Worm (Caenorhabditis elegans): ENCODE data around the gene unc-32.

unc-32 gene

ce11 chrIII:8904914-8905665 is at the start of gene unc-32:
Gene unc-32, plus strand, starts transcription at chrIII:8905615.
- no peak for TF ChIP-seq ztf-23 (GFP tag; IDR thresholded peaks at IDR 0.05)
- TF ChIP-seq cog-1 (tag; optimal IDR thresholded peaks at IDR 0.05) = no peak
- no peak for TF ChIP-seq klf-2 (GFP tag; conservative IDR thresholded peaks at IDR 0.05)
- TF ChIP-seq med-1 (GFP tag; optimal IDR thresholded peaks at IDR 0.05; ENCODE audit: insufficient read depth) = no peak
- TF ChIP-seq tab-1 (GFP tag; IDR thresholded peaks at IDR 0.05) = no peak
- no peak for TF ChIP-seq ztf-29 (GFP tag; IDR thresholded peaks at IDR 0.05)
- no peak for TF ChIP-seq ref-1 (GFP tag; conservative IDR thresholded peaks at IDR 0.05)
- no peak for TF ChIP-seq flt-1 (GFP tag; IDR thresholded peaks at IDR 0.05)

DNA sequence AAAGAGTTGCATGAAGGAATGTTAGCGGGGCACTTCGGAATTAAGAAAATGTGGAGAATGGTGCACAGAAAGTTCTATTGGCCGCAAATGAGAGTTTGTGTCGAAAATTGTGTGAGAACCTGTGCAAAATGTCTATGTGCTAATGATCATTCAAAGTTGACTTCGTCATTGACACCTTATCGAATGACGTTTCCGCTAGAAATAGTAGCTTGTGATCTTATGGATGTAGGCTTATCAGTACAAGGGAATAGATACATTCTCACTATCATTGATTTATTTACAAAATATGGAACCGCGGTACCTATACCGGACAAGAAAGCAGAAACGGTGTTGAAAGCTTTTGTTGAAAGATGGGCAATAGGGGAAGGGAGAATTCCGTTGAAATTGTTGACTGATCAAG is 46.9 kb upstream of the unc-32 start:
- TF ChIP-seq klf-2 (GFP tag; conservative IDR thresholded peaks at IDR 0.05) (no peak), tab-1 (GFP tag; IDR thresholded peaks at IDR 0.05) (no peak), med-1 (GFP tag; optimal IDR thresholded peaks at IDR 0.05; ENCODE audit: insufficient read depth) (no peak), cog-1 (tag; optimal IDR thresholded peaks at IDR 0.05) (no peak), ref-1 (GFP tag; conservative IDR thresholded peaks at IDR 0.05) (no peak), ztf-23 (GFP tag; IDR thresholded peaks at IDR 0.05) (no peak), flt-1 (GFP tag; IDR thresholded peaks at IDR 0.05) (no peak), ztf-29 (GFP tag; IDR thresholded peaks at IDR 0.05) (no peak), T22C8.4 (GFP tag; IDR thresholded peaks at IDR 0.05) (no peak)

DNA sequence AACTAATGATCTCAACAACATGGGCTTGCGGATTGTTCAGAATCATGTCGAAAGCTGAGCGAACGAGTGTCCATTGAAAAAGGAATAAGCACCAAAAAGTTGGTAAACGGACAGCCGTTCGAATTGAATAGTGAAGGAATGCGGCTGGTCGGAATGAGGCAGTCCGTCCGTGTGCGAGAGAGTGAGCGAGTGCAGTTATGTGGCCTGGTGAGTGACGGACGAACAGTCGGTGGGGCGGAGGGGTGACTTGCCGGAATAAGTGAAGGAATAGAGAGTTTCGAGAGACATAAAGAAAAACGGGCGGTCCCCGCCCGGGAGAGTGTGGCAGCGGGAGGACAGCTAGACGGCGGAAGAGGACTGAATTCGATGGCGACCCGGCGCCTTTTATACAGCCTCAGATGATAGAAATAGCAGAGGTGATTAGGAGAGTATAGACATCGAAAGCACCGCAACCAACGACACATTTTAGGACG is 40.1 kb upstream of the unc-32 start:
- TF ChIP-seq ref-1 (GFP tag; conservative IDR thresholded peaks at IDR 0.05) (no peak), ztf-29 (GFP tag; IDR thresholded peaks at IDR 0.05) (no peak), flt-1 (GFP tag; IDR thresholded peaks at IDR 0.05) (0 out of 2 replicates have a peak, but pooled peaks have one; percentile 54), T22C8.4 (GFP tag; IDR thresholded peaks at IDR 0.05) (no peak), tab-1 (GFP tag; IDR thresholded peaks at IDR 0.05) (peak; percentile 51; the same call in 1 of the 2 replicates), klf-2 (GFP tag; conservative IDR thresholded peaks at IDR 0.05) (no peak), ztf-23 (GFP tag; IDR thresholded peaks at IDR 0.05) (peak; percentile 57; the same call in 1 of the 2 replicates), cog-1 (tag; optimal IDR thresholded peaks at IDR 0.05) (peak; percentile 11)

DNA sequence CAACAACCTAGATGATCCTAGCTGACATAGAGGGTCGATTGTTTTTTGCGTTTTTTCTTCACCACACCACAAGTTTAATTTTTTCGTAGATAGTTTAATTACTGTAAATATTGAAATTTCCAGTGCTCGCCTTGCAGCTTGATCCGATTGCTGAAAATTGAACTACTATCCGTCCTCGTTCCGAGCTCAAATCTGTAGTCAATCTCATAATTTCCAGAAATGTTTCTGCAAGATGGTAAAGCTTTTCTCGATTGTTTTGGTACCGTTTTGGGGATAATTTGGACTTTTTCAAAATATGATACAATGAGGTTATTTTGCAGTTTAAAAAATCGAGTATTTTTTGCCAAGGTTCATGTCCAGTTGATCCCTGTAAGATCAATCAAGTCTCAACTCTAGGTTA is 39.4 kb upstream of the unc-32 start:
- no peak for TF ChIP-seq klf-2 (GFP tag; conservative IDR thresholded peaks at IDR 0.05)
- TF ChIP-seq T22C8.4 (GFP tag; IDR thresholded peaks at IDR 0.05) = no peak
- no peak for TF ChIP-seq med-1 (GFP tag; optimal IDR thresholded peaks at IDR 0.05; ENCODE audit: insufficient read depth)
- TF ChIP-seq flt-1 (GFP tag; IDR thresholded peaks at IDR 0.05) = no peak
- TF ChIP-seq cog-1 (tag; optimal IDR thresholded peaks at IDR 0.05) = no peak
- no peak for TF ChIP-seq ref-1 (GFP tag; conservative IDR thresholded peaks at IDR 0.05)
- no peak for TF ChIP-seq ztf-23 (GFP tag; IDR thresholded peaks at IDR 0.05)
- no peak for TF ChIP-seq ztf-29 (GFP tag; IDR thresholded peaks at IDR 0.05)
- TF ChIP-seq tab-1 (GFP tag; IDR thresholded peaks at IDR 0.05) = no peak

DNA sequence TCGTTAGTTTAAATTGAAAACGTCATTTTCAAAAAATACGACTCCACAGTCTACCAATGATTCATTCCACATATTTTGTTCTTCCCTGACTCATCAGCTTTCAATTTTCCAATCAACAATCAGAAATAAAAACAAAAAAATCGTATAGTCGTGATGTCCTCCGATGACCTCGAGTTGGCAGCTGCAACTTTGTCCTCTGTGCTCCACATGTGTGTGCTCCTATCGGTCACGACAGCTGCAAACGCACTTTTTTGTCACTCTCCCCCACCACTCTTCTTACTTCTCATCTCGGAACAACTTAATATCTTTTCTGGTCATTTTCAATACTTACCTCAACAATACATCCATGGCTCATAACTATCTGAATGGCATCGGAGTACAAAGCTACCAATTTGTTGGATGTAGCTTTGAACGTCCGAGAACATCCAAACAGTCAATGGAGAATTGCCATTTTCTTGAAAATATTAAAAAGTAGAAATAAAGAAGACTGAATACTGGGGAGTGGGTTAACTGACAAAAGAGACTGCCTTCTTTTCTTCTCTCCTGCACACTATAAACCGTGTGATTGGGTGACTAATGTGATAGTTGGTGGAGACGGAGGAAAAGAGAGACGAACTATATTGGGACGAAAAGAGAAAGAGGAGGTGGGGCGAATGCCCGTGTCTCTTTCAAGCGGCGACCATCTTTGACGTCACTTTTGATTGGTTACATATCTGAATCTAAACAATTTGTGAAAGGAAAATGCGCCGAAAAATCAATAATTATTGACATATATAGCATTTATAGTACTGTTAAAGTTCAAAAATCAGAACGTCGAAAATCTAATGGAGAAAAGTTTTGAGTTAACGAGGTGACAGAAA is 38.2 kb upstream of the unc-32 start:
- TF ChIP-seq T22C8.4 (GFP tag; IDR thresholded peaks at IDR 0.05) (no peak), cog-1 (tag; optimal IDR thresholded peaks at IDR 0.05) (no peak), ztf-29 (GFP tag; IDR thresholded peaks at IDR 0.05) (no peak), med-1 (GFP tag; optimal IDR thresholded peaks at IDR 0.05; ENCODE audit: insufficient read depth) (no peak), flt-1 (GFP tag; IDR thresholded peaks at IDR 0.05) (no peak), ztf-23 (GFP tag; IDR thresholded peaks at IDR 0.05) (no peak), tab-1 (GFP tag; IDR thresholded peaks at IDR 0.05) (no peak), ref-1 (GFP tag; conservative IDR thresholded peaks at IDR 0.05) (no peak), klf-2 (GFP tag; conservative IDR thresholded peaks at IDR 0.05) (no peak)

DNA sequence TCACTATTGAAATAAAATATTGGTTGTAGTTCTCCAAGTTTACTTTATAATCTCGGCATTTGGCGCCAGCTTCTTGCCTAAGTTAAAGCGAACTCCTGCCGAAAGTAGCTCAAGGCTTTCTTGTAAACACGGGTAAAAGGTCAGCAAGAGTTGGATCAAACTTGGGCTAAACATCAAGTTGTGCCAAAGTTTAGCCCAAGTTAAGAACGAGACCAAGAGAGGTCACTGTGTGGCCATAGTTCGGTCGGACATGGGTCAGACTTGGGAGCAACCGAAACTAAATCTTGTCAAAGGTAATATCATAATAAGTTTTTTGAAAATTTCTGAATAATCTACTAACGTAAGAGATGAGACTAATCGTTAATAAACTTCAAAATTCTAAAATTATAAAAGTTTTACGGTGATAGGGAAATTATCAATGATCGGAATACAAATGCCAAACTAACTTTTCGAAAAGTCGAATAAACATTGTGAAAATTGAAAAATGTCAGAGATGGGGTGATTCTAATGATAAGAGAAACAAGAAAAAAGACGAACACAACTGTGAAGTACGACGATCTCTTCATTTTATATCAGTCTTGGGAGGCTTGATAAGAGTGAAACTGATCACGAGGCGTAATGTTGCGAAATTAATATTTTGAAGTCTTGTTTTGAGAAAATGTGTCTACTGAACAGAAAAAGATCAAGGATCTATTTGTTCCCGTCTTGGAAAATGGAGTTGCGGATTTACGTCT is 37.3 kb upstream of the unc-32 start:
- TF ChIP-seq ref-1 (GFP tag; conservative IDR thresholded peaks at IDR 0.05) = no peak
- no peak for TF ChIP-seq tab-1 (GFP tag; IDR thresholded peaks at IDR 0.05)
- TF ChIP-seq cog-1 (tag; optimal IDR thresholded peaks at IDR 0.05) = no peak
- TF ChIP-seq ztf-29 (GFP tag; IDR thresholded peaks at IDR 0.05) = no peak
- TF ChIP-seq med-1 (GFP tag; optimal IDR thresholded peaks at IDR 0.05; ENCODE audit: insufficient read depth) = no peak
- TF ChIP-seq ztf-23 (GFP tag; IDR thresholded peaks at IDR 0.05) = no peak
- no peak for TF ChIP-seq klf-2 (GFP tag; conservative IDR thresholded peaks at IDR 0.05)
- TF ChIP-seq T22C8.4 (GFP tag; IDR thresholded peaks at IDR 0.05) = no peak
- no peak for TF ChIP-seq flt-1 (GFP tag; IDR thresholded peaks at IDR 0.05)

- TF ChIP-seq klf-2 (GFP tag; conservative IDR thresholded peaks at IDR 0.05) (no peak), med-1 (GFP tag; optimal IDR thresholded peaks at IDR 0.05; ENCODE audit: insufficient read depth) (no peak), ref-1 (GFP tag; conservative IDR thresholded peaks at IDR 0.05) (no peak), T22C8.4 (GFP tag; IDR thresholded peaks at IDR 0.05) (no peak), flt-1 (GFP tag; IDR thresholded peaks at IDR 0.05) (no peak), ztf-23 (GFP tag; IDR thresholded peaks at IDR 0.05) (no peak), cog-1 (tag; optimal IDR thresholded peaks at IDR 0.05) (no peak), ztf-29 (GFP tag; IDR thresholded peaks at IDR 0.05) (no peak), tab-1 (GFP tag; IDR thresholded peaks at IDR 0.05) (no peak)
Observed at ce11 chrIII:8869663-8870062, 35.8 kb upstream of the unc-32 start.

- TF ChIP-seq T22C8.4 (GFP tag; IDR thresholded peaks at IDR 0.05) (peak; percentile 58; the same call in 1 of the 2 replicates), cog-1 (tag; optimal IDR thresholded peaks at IDR 0.05) (peak; percentile 1), flt-1 (GFP tag; IDR thresholded peaks at IDR 0.05) (0 out of 2 replicates have a peak, but pooled peaks have one; percentile 41), med-1 (GFP tag; optimal IDR thresholded peaks at IDR 0.05; ENCODE audit: insufficient read depth) (no peak), ztf-23 (GFP tag; IDR thresholded peaks at IDR 0.05) (no peak; the same call in 1 of the 2 replicates), klf-2 (GFP tag; conservative IDR thresholded peaks at IDR 0.05) (no peak), ref-1 (GFP tag; conservative IDR thresholded peaks at IDR 0.05) (no peak), tab-1 (GFP tag; IDR thresholded peaks at IDR 0.05) (no peak), ztf-29 (GFP tag; IDR thresholded peaks at IDR 0.05) (no peak)
Observed at ce11 chrIII:8873045-8873457, 32.4 kb upstream of the unc-32 start.
